Worm (Caenorhabditis elegans) whole organism, early embryonic: ENCODE results near the gene srj-6.

ENCODE experiments used
- B0310.2 ChIP-seq: sonication (generic microtip); optimal IDR thresholded peaks from 2 replicates; lab custom pipeline; 2016; ENCODE audit warnings: mild to moderate bottlenecking, missing genetic modification characterization, missing compliant biosample characterization
- ama-1 ChIP-seq: fragments of 150-350 bp; optimal IDR thresholded peaks from 2 replicates; lab custom pipeline; 2014
- ceh-13 ChIP-seq: fragments of 200-800 bp; sonication (Bioruptor generic); optimal IDR thresholded peaks from 2 replicates; lab custom pipeline; 2018; ENCODE audit warnings: mild to moderate bottlenecking, missing genetic modification characterization, missing compliant biosample characterization
- ceh-36 ChIP-seq: sonication (generic microtip); optimal IDR thresholded peaks from 2 replicates; lab custom pipeline; 2016; ENCODE audit warnings: missing genetic modification characterization, inconsistent platforms, missing compliant biosample characterization
- ets-7 ChIP-seq: sonication (generic microtip); optimal IDR thresholded peaks from 2 replicates; lab custom pipeline; 2016; ENCODE audit warnings: missing genotype, missing genetic modification characterization, missing compliant biosample characterization
- flt-1 ChIP-seq: fragments of 200-800 bp; sonication (Bioruptor generic); IDR thresholded peaks from 2 replicates; pipeline ENCODE4 v1.3.6; 2022; ENCODE audit warnings: missing genetic modification characterization, missing compliant biosample characterization
- hmbx-1 ChIP-seq: sonication (generic microtip); optimal IDR thresholded peaks from 2 replicates; lab custom pipeline; 2016; ENCODE audit warnings: mild to moderate bottlenecking, missing genetic modification characterization, missing compliant biosample characterization
- hmg-4 ChIP-seq: fragments of 200-800 bp; sonication (Bioruptor generic); optimal IDR thresholded peaks from 2 replicates; lab custom pipeline; 2018; ENCODE audit warnings: mild to moderate bottlenecking, missing genetic modification characterization, missing compliant biosample characterization
- hnd-1 ChIP-seq: sonication (generic microtip); optimal IDR thresholded peaks from 2 replicates; lab custom pipeline; 2016; ENCODE audit warnings: missing genetic modification characterization, missing compliant biosample characterization
- pes-1 ChIP-seq: fragments of 200-800 bp; sonication (Bioruptor generic); IDR thresholded peaks from 2 replicates; pipeline ENCODE4 v1.3.6; 2022; ENCODE audit warnings: missing genetic modification reagents, missing genetic modification characterization, missing compliant biosample characterization
- sea-1 ChIP-seq: fragments of 200-800 bp; sonication (Bioruptor generic); conservative IDR thresholded peaks from 2 replicates; pipeline ENCODE4 v1.3.6; 2022; ENCODE audit warnings: missing genetic modification characterization, missing compliant biosample characterization
- tbx-11 ChIP-seq: fragments of 200-800 bp; sonication (Bioruptor generic); IDR thresholded peaks from 2 replicates; pipeline ENCODE4 v1.3.6; 2022; ENCODE audit warnings: missing genetic modification characterization, missing compliant biosample characterization
- tra-4 ChIP-seq: sonication (generic microtip); optimal IDR thresholded peaks from 2 replicates; lab custom pipeline; 2017; ENCODE audit warnings: missing genetic modification characterization, missing compliant biosample characterization

DNA sequence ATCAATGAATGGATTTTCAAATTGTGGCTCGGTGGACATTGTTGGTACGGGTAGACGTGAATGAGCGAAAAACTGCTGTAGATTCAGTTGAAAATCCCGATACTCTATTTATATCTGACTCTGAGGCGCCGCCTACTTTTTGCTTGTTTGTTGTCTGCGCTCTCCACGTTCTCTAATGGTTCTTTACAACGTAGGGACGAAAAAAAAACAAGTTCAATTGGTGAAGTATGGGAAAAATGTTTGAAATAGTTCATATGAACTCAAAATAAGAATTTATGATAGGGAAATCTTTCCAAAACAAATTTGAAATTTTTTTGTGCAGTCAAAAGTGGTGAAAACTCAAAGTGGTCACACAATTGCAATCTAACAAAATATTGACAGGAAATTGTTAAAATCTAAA, 19.4 kb downstream of the srj-6 start, which contains the start of gene F48G7.10:
- TF ChIP-seq ceh-36 (tag; lab: Kevin White, UChicago) = no peak
- no peak for TF ChIP-seq hmbx-1
- TF ChIP-seq ama-1 (lab: Kevin White, UChicago) = no peak
- no peak for TF ChIP-seq hmg-4 (GFP tag; lab: Kevin White, UChicago)
- no peak for TF ChIP-seq ceh-13 (GFP tag; lab: Kevin White, UChicago)
- no peak for TF ChIP-seq ets-7
- no peak for TF ChIP-seq pes-1 (GFP tag; lab: Robert Waterston, UW)
- TF ChIP-seq hnd-1 (tag; lab: Kevin White, UChicago) = no peak
- no peak for TF ChIP-seq B0310.2 (tag; lab: Kevin White, UChicago)
- no peak for TF ChIP-seq flt-1 (GFP tag; lab: Robert Waterston, UW)
- no peak for TF ChIP-seq tbx-11 (GFP tag; lab: Robert Waterston, UW)
- TF ChIP-seq sea-1 (GFP tag; lab: Robert Waterston, UW) = no peak
- no peak for TF ChIP-seq tra-4 (tag; lab: Kevin White, UChicago)
